Worm (Caenorhabditis elegans): ENCODE data around the gene rfip-1.

rfip-1 gene

ce11 chrII:5885966-5886621 is 1.7 kb downstream of the rfip-1 start:
- peak; percentile 28 for TF ChIP-seq zip-4 (GFP tag; optimal IDR thresholded peaks at IDR 0.05)
- no peak for TF ChIP-seq efl-1 (optimal IDR thresholded peaks at IDR 0.05)
- TF ChIP-seq efl-1 (GFP tag; optimal IDR thresholded peaks at IDR 0.05 in 1 of 2) = peak in 1 of 2 experiments; percentile 90
- TF ChIP-seq lin-39 (tag; optimal IDR thresholded peaks at IDR 0.05) = no peak
- peak; percentile 6 for TF ChIP-seq hpl-2 (GFP tag; optimal IDR thresholded peaks at IDR 0.05)
- TF ChIP-seq pag-3 (tag; optimal IDR thresholded peaks at IDR 0.05; ENCODE audit: borderline replicate concordance, insufficient read depth) = peak; percentile 57
- peak; percentile 88 for TF ChIP-seq nhr-85 (tag)
- no peak for TF ChIP-seq vab-15 (tag; optimal IDR thresholded peaks at IDR 0.05)
- TF ChIP-seq blmp-1 (tag; optimal IDR thresholded peaks at IDR 0.05) = peak; percentile 95
- TF ChIP-seq nhr-84 (tag; optimal IDR thresholded peaks at IDR 0.05) = no peak
- TF ChIP-seq mdl-1 (tag; optimal IDR thresholded peaks at IDR 0.05) = peak in 1 of 2 experiments; percentile 15
- TF ChIP-seq ceh-8 (GFP tag; optimal IDR thresholded peaks at IDR 0.05) = no peak
- TF ChIP-seq snu-23 (GFP tag; optimal IDR thresholded peaks at IDR 0.05) = peak; percentile 32
- no peak for TF ChIP-seq ztf-11 (tag; optimal IDR thresholded peaks at IDR 0.05)
- no peak for TF ChIP-seq Y116A8C.19 (tag; optimal IDR thresholded peaks at IDR 0.05; ENCODE audit: borderline replicate concordance)
- peak in 1 of 2 experiments; percentile 58 for TF ChIP-seq lin-35 (GFP tag; optimal IDR thresholded peaks at IDR 0.05)
- TF ChIP-seq fkh-4 (tag; optimal IDR thresholded peaks at IDR 0.05; ENCODE audit: borderline replicate concordance) = no peak
- peak; percentile 68 for TF ChIP-seq lin-14 (GFP tag; optimal IDR thresholded peaks at IDR 0.05)
- no peak for TF ChIP-seq aha-1 (tag; optimal IDR thresholded peaks at IDR 0.05)
- peak in 1 of 2 experiments; percentile 33 for TF ChIP-seq lsy-2 (tag; optimal IDR thresholded peaks at IDR 0.05)
- no peak for TF ChIP-seq alr-1 (tag; optimal IDR thresholded peaks at IDR 0.05; ENCODE audit: borderline replicate concordance)
- TF ChIP-seq nhr-19 (GFP tag; conservative IDR thresholded peaks at IDR 0.05) = 0 out of 2 replicates have a peak, but pooled peaks have one; percentile 23
- no peak for TF ChIP-seq dpl-1 (GFP tag; optimal IDR thresholded peaks at IDR 0.05)
- TF ChIP-seq elt-2 (tag; optimal IDR thresholded peaks at IDR 0.05) = peak; percentile 28
- no peak for TF ChIP-seq xbp-1 (tag; optimal IDR thresholded peaks at IDR 0.05)
- peak; percentile 46 for TF ChIP-seq jun-1 (tag; optimal IDR thresholded peaks at IDR 0.05)
- peak; percentile 5 for TF ChIP-seq nhr-90 (tag; optimal IDR thresholded peaks at IDR 0.05; ENCODE audit: poor library complexity)
- peak in 5 of 6 experiments; percentile 21 to 96 (median 35) for TF ChIP-seq elt-3 (tag; optimal IDR thresholded peaks at IDR 0.05)
- peak; percentile 6 for TF ChIP-seq nhr-71 (tag; optimal IDR thresholded peaks at IDR 0.05)
- TF ChIP-seq pqm-1 (tag; optimal IDR thresholded peaks at IDR 0.05) = no peak
- no peak for TF ChIP-seq mef-2 (tag; optimal IDR thresholded peaks at IDR 0.05)
- no peak for TF ChIP-seq unc-86 (tag; optimal IDR thresholded peaks at IDR 0.05)

- TF ChIP-seq ceh-90 (tag; optimal IDR thresholded peaks at IDR 0.05) (no peak), lir-3 (tag; optimal IDR thresholded peaks at IDR 0.05; ENCODE audit: poor library complexity) (no peak), fkh-8 (tag; optimal IDR thresholded peaks at IDR 0.05) (peak; percentile 87), lin-14 (GFP tag; optimal IDR thresholded peaks at IDR 0.05) (peak; percentile 25), ceh-63 (GFP tag; optimal IDR thresholded peaks at IDR 0.05) (no peak), aly-2 (tag; optimal IDR thresholded peaks at IDR 0.05) (no peak), lin-35 (GFP tag; optimal IDR thresholded peaks at IDR 0.05) (no peak), ama-1 (optimal IDR thresholded peaks at IDR 0.05) (no peak), rnt-1 (tag; optimal IDR thresholded peaks at IDR 0.05) (no peak), elt-3 (tag; optimal IDR thresholded peaks at IDR 0.05) (no peak), sptf-1 (tag; optimal IDR thresholded peaks at IDR 0.05) (no peak), efl-1 (optimal IDR thresholded peaks at IDR 0.05) (no peak), efl-1 (GFP tag; optimal IDR thresholded peaks at IDR 0.05 in 1 of 2) (peak in 1 of 2 experiments; percentile 58), vab-15 (tag; optimal IDR thresholded peaks at IDR 0.05) (no peak), fkh-10 (GFP tag; optimal IDR thresholded peaks at IDR 0.05) (no peak), dsc-1 (tag; optimal IDR thresholded peaks at IDR 0.05) (peak; percentile 65), lsy-2 (tag; optimal IDR thresholded peaks at IDR 0.05) (no peak), nhr-71 (tag; optimal IDR thresholded peaks at IDR 0.05) (peak; percentile 26), tbx-2 (tag; optimal IDR thresholded peaks at IDR 0.05) (no peak), tlp-1 (tag; optimal IDR thresholded peaks at IDR 0.05) (no peak)
These were observed 5.2 kb downstream of the rfip-1 start for ce11 chrII:5889417-5890139.
